Fruit fly (Drosophila melanogaster) whole organism, embryonic: ENCODE measurements around the gene Ctr1B.

Experiments
- Ada2b ChIP-seq: fragments of 200-800 bp; sonication (Bioruptor generic); IDR thresholded peaks from 2 replicates; pipeline ENCODE4 v1.3.6; 2022; ENCODE audit warnings: missing biosample characterization, missing genetic modification characterization
- CG11456 ChIP-seq: fragments of 200-800 bp; sonication (Bioruptor generic); IDR thresholded peaks from 3 replicates; pipeline ENCODE4 v1.3.6; 2022; ENCODE audit warnings: missing biosample characterization, missing genetic modification characterization
- CG11504 ChIP-seq: fragments of 200-800 bp; sonication (Bioruptor generic); optimal IDR thresholded peaks from 3 replicates; lab custom pipeline; 2019; ENCODE audit warnings: missing biosample characterization, mild to moderate bottlenecking, missing genetic modification characterization, moderate library complexity
- CG12299 ChIP-seq: fragments of 200-800 bp; sonication (Bioruptor generic); optimal IDR thresholded peaks from 2 replicates; lab custom pipeline; 2018; ENCODE audit warnings: missing biosample characterization, mild to moderate bottlenecking, missing genetic modification characterization
- CG12942 ChIP-seq: fragments of 200-800 bp; sonication (Bioruptor generic); optimal IDR thresholded peaks from 3 replicates; lab custom pipeline; 2016; ENCODE audit warnings: missing biosample characterization, missing genetic modification characterization
- CG31365 ChIP-seq: fragments of 200-800 bp; sonication (Bioruptor generic); optimal IDR thresholded peaks from 2 replicates; lab custom pipeline; 2018; ENCODE audit warnings: missing biosample characterization, mild to moderate bottlenecking, missing genetic modification characterization
- CG34224 ChIP-seq: fragments of 200-800 bp; sonication (Bioruptor generic); IDR thresholded peaks from 3 replicates; pipeline ENCODE4 v1.3.6; 2022; ENCODE audit warnings: missing biosample characterization, missing genetic modification characterization; ENCODE audit not compliant: partially characterized antibody
- CG4282 ChIP-seq: fragments of 200-800 bp; sonication (Bioruptor generic); optimal IDR thresholded peaks from 2 replicates; lab custom pipeline; 2016; ENCODE audit warnings: missing biosample characterization, missing genetic modification characterization
- CG4617 ChIP-seq: fragments of 200-800 bp; sonication (Bioruptor generic); optimal IDR thresholded peaks from 3 replicates; lab custom pipeline; 2016; ENCODE audit warnings: missing biosample characterization, missing genetic modification characterization, borderline replicate concordance
- CG6791 ChIP-seq: fragments of 200-800 bp; sonication (Bioruptor generic); IDR thresholded peaks from 3 replicates; pipeline ENCODE4 v1.3.6; 2022; ENCODE audit warnings: missing biosample characterization, missing genetic modification characterization; ENCODE audit not compliant: partially characterized antibody
- CG9215 ChIP-seq: fragments of 200-800 bp; sonication (Bioruptor generic); IDR thresholded peaks from 2 replicates; pipeline ENCODE4 v1.3.6; 2022; ENCODE audit warnings: missing biosample characterization, missing genetic modification characterization
- CG9797 ChIP-seq: fragments of 200-800 bp; sonication (Bioruptor generic); optimal IDR thresholded peaks from 3 replicates; lab custom pipeline; 2018; ENCODE audit warnings: missing biosample characterization, mild to moderate bottlenecking, missing genetic modification characterization
- CTCF ChIP-seq: fragments of 200-800 bp; sonication (Bioruptor generic); optimal IDR thresholded peaks from 2 replicates; lab custom pipeline; 2017; ENCODE audit warnings: missing biosample characterization, mild to moderate bottlenecking, missing genetic modification characterization, moderate library complexity
- Dbx ChIP-seq: fragments of 200-800 bp; sonication (Bioruptor generic); IDR thresholded peaks from 3 replicates; pipeline ENCODE4 v1.3.6; 2022; ENCODE audit warnings: missing biosample characterization, missing genetic modification characterization
- Dip3 ChIP-seq: fragments of 200-800 bp; sonication (Bioruptor generic); optimal IDR thresholded peaks from 3 replicates; lab custom pipeline; 2016; ENCODE audit warnings: missing biosample characterization, missing genetic modification characterization
- Dp ChIP-seq: fragments of 200-800 bp; sonication (Bioruptor generic); optimal IDR thresholded peaks from 2 replicates; lab custom pipeline; 2018; ENCODE audit warnings: missing biosample characterization, mild to moderate bottlenecking, missing genetic modification characterization, moderate library complexity
- Ets97D ChIP-seq: fragments of 200-800 bp; sonication (Bioruptor generic); optimal IDR thresholded peaks from 3 replicates; lab custom pipeline; 2016; ENCODE audit warnings: missing biosample characterization, missing genetic modification characterization
- GATAe ChIP-seq: fragments of 200-800 bp; sonication (Bioruptor generic); conservative IDR thresholded peaks from 2 replicates; pipeline ENCODE4 v1.3.6; 2022; ENCODE audit warnings: missing biosample characterization, missing genetic modification characterization
- Lhr ChIP-seq: fragments of 200-800 bp; sonication (Bioruptor generic); optimal IDR thresholded peaks from 3 replicates; lab custom pipeline; 2017; ENCODE audit warnings: mild to moderate bottlenecking, missing biosample characterization, missing genetic modification reagents, missing genetic modification characterization
- Meics ChIP-seq: fragments of 200-800 bp; sonication (Bioruptor generic); optimal IDR thresholded peaks from 2 replicates; lab custom pipeline; 2017; ENCODE audit warnings: missing biosample characterization, mild to moderate bottlenecking, missing genetic modification characterization
- Nf-YB ChIP-seq: fragments of 200-800 bp; sonication (Bioruptor generic); optimal IDR thresholded peaks from 3 replicates; lab custom pipeline; 2019; ENCODE audit warnings: missing biosample characterization, mild to moderate bottlenecking, missing genetic modification characterization, moderate library complexity
- Nf-YC ChIP-seq: fragments of 200-800 bp; optimal IDR thresholded peaks from 3 replicates; lab custom pipeline; 2019; ENCODE audit warnings: missing biosample characterization, mild to moderate bottlenecking, missing genetic modification characterization, moderate library complexity
- Optix ChIP-seq: fragments of 200-800 bp; sonication (Bioruptor generic); IDR thresholded peaks from 3 replicates; pipeline ENCODE4 v1.3.6; 2022; ENCODE audit warnings: missing biosample characterization, missing genetic modification characterization
- Rfx ChIP-seq: fragments of 200-800 bp; sonication (Bioruptor generic); IDR thresholded peaks from 2 replicates; pipeline ENCODE4 v1.3.6; 2022; ENCODE audit warnings: missing biosample characterization, missing genetic modification characterization
- Sin3A ChIP-seq: fragments of >200 bp; optimal IDR thresholded peaks from 2 replicates; lab custom pipeline; 2018
- Sry-β ChIP-seq: fragments of 200-800 bp; sonication (Bioruptor generic); optimal IDR thresholded peaks from 2 replicates; lab custom pipeline; 2018; ENCODE audit warnings: missing biosample characterization, mild to moderate bottlenecking, missing genetic modification characterization, moderate library complexity
- Stat92E ChIP-seq, 3 experiments: fragments of >200 bp in 2 of 3; fragments of 200-800 bp in 1 of 3; sonication (Bioruptor generic) in 1 of 3; optimal IDR thresholded peaks; 2 replicates each; lab custom pipeline; 2017 to 2019; ENCODE audit warnings: missing biosample characterization in 3 of 3, missing genetic modification characterization in 3 of 3, mild to moderate bottlenecking in 1 of 3, moderate library complexity in 1 of 3
- Xbp1 ChIP-seq: fragments of 200-800 bp; sonication (Bioruptor generic); optimal IDR thresholded peaks from 3 replicates; lab custom pipeline; 2016; ENCODE audit warnings: missing biosample characterization, mild to moderate bottlenecking, missing genetic modification characterization
- al ChIP-seq: fragments of 200-800 bp; sonication (Bioruptor generic); IDR thresholded peaks from 2 replicates; pipeline ENCODE4 v1.3.6; 2022; ENCODE audit warnings: missing biosample characterization, missing genetic modification characterization
- ato ChIP-seq: fragments of 200-800 bp; sonication (Bioruptor generic); IDR thresholded peaks from 2 replicates; pipeline ENCODE4 v1.3.6; 2022; ENCODE audit warnings: missing biosample characterization, missing genetic modification characterization; ENCODE audit not compliant: partially characterized antibody
- bigmax ChIP-seq: fragments of 200-800 bp; sonication (Bioruptor generic); optimal IDR thresholded peaks from 2 replicates; lab custom pipeline; 2018; ENCODE audit warnings: missing biosample characterization, mild to moderate bottlenecking, missing genetic modification characterization
- cad ChIP-seq: fragments of >200 bp; optimal IDR thresholded peaks from 2 replicates; lab custom pipeline; 2017; ENCODE audit warnings: missing biosample characterization, missing genetic modification characterization
- gfzf ChIP-seq: fragments of 200-800 bp; sonication (Bioruptor generic); optimal IDR thresholded peaks from 2 replicates; lab custom pipeline; 2016; ENCODE audit warnings: missing biosample characterization, mild to moderate bottlenecking, missing genetic modification characterization, moderate library complexity
- hb ChIP-seq: fragments of 200-800 bp; sonication (Bioruptor generic); IDR thresholded peaks from 3 replicates; pipeline ENCODE4 v1.3.6; 2022; ENCODE audit warnings: missing biosample characterization, missing genetic modification characterization; ENCODE audit not compliant: partially characterized antibody
- insv ChIP-seq, 2 experiments: fragments of 200-800 bp; sonication (Bioruptor generic); optimal IDR thresholded peaks; 3 replicates each; lab custom pipeline; 2016 to 2018; ENCODE audit warnings: missing biosample characterization in 2 of 2, missing genetic modification characterization in 2 of 2
- knrl ChIP-seq: fragments of 200-800 bp; sonication (Bioruptor generic); IDR thresholded peaks from 3 replicates; pipeline ENCODE4 v1.3.6; 2022; ENCODE audit warnings: missing biosample characterization, missing genetic modification characterization; ENCODE audit not compliant: partially characterized antibody
- nmo ChIP-seq: fragments of 200-800 bp; sonication (Bioruptor generic); optimal IDR thresholded peaks from 2 replicates; lab custom pipeline; 2018; ENCODE audit warnings: missing biosample characterization, mild to moderate bottlenecking, missing genetic modification characterization, moderate library complexity
- oc ChIP-seq: fragments of 200-800 bp; sonication (Bioruptor generic); optimal IDR thresholded peaks from 2 replicates; lab custom pipeline; 2018; ENCODE audit warnings: missing biosample characterization, mild to moderate bottlenecking, missing genetic modification characterization, moderate library complexity
- phol ChIP-seq: fragments of 200-800 bp; sonication (Bioruptor generic); optimal IDR thresholded peaks from 3 replicates; lab custom pipeline; 2018; ENCODE audit warnings: missing biosample characterization, mild to moderate bottlenecking, missing genetic modification characterization, moderate library complexity
- pros ChIP-seq: fragments of 200-800 bp; sonication (Bioruptor generic); optimal IDR thresholded peaks from 3 replicates; lab custom pipeline; 2019; ENCODE audit warnings: missing biosample characterization, mild to moderate bottlenecking, missing genetic modification characterization, moderate library complexity
- run ChIP-seq: fragments of 200-800 bp; sonication (Bioruptor generic); optimal IDR thresholded peaks from 3 replicates; lab custom pipeline; 2018; ENCODE audit warnings: missing biosample characterization, mild to moderate bottlenecking, missing genetic modification characterization
- schlank ChIP-seq: fragments of 200-800 bp; sonication (Bioruptor generic); optimal IDR thresholded peaks from 2 replicates; lab custom pipeline; 2018; ENCODE audit warnings: missing biosample characterization, mild to moderate bottlenecking, missing genetic modification characterization
- slbo ChIP-seq: fragments of 200-800 bp; sonication (Bioruptor generic); IDR thresholded peaks from 2 replicates; pipeline ENCODE4 v1.3.6; 2022; ENCODE audit warnings: missing biosample characterization, missing genetic modification characterization
- sug ChIP-seq: fragments of 200-800 bp; optimal IDR thresholded peaks from 2 replicates; lab custom pipeline; 2019; ENCODE audit warnings: missing biosample characterization, mild to moderate bottlenecking, missing genetic modification characterization, moderate library complexity
- tgo ChIP-seq: fragments of 200-800 bp; sonication (Bioruptor generic); IDR thresholded peaks from 3 replicates; pipeline ENCODE4 v1.3.6; 2022; ENCODE audit warnings: missing biosample characterization, missing genetic modification characterization
- trem ChIP-seq: fragments of 200-800 bp; optimal IDR thresholded peaks from 3 replicates; lab custom pipeline; 2019; ENCODE audit warnings: missing biosample characterization, mild to moderate bottlenecking, missing genetic modification characterization, moderate library complexity
- wek ChIP-seq: fragments of 200-800 bp; sonication (Bioruptor generic); optimal IDR thresholded peaks from 3 replicates; lab custom pipeline; 2018; ENCODE audit warnings: missing biosample characterization, mild to moderate bottlenecking, missing genetic modification characterization, moderate library complexity
- zf30C ChIP-seq: fragments of 200-800 bp; sonication (Bioruptor generic); optimal IDR thresholded peaks from 3 replicates; lab custom pipeline; 2018; ENCODE audit warnings: missing biosample characterization, mild to moderate bottlenecking, missing genetic modification characterization

Ctr1B gene

DNA sequence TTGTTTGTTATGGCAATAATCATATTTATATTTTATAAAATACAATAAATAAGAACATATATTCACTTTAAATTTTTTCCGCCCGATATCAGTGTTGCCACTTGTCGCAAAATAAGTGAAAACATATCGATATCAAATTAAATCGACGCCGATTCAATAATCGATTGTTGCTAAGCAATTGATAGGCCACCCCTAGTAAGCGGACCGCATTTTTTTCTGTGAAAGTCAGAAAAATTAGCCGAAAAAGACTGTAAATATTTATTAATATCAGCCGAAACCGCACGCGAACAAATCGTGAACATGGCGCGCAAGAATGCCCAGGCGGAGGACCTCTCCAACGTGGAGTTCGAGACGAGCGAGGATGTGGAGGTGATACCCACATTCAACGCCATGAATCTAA lies 4.4 kb upstream of the Ctr1B start, which contains the start of gene CG7483 (continued):
- TF ChIP-seq CG12299 (tag; lab: Kevin White, UChicago): no peak
- peak; percentile 61; the same call in 1 of the 3 replicates for TF ChIP-seq hb (GFP tag; lab: Robert Waterston, UW)
- TF ChIP-seq al (GFP tag; lab: Robert Waterston, UW): no peak
- peak in 1 of 2 experiments; percentile 30 for TF ChIP-seq insv (GFP tag; optimal IDR thresholded peaks at IDR 0.05; lab: Kevin White, UChicago)
- no peak for TF ChIP-seq Meics (GFP tag; lab: Kevin White, UChicago)
- TF ChIP-seq Dip3 (GFP tag; lab: Kevin White, UChicago): no peak
- peak; percentile 19 for TF ChIP-seq sug (tag; lab: Kevin White, UChicago)
- no peak for TF ChIP-seq CG9215 (GFP tag; lab: Robert Waterston, UW)
- no peak for TF ChIP-seq CG4282
- TF ChIP-seq CG11504: peak; percentile 86
- TF ChIP-seq ato (GFP tag; lab: Robert Waterston, UW): peak; percentile 90
- TF ChIP-seq Ada2b (GFP tag; lab: Robert Waterston, UW): no peak
- TF ChIP-seq cad (GFP tag; lab: Kevin White, UChicago): no peak
- TF ChIP-seq CG6791 (GFP tag; lab: Robert Waterston, UW): peak; percentile 90
- TF ChIP-seq Dp (GFP tag; lab: Kevin White, UChicago): peak; percentile 96
- TF ChIP-seq bigmax: no peak
- no peak for TF ChIP-seq tgo (GFP tag; lab: Robert Waterston, UW)
- no peak for TF ChIP-seq Optix (GFP tag; lab: Robert Waterston, UW)
- TF ChIP-seq pros (GFP tag; lab: Kevin White, UChicago): no peak
- peak in 1 of 3 experiments; percentile 43 for TF ChIP-seq Stat92E (GFP tag; optimal IDR thresholded peaks at IDR 0.05; lab: Kevin White, UChicago)

DNA sequence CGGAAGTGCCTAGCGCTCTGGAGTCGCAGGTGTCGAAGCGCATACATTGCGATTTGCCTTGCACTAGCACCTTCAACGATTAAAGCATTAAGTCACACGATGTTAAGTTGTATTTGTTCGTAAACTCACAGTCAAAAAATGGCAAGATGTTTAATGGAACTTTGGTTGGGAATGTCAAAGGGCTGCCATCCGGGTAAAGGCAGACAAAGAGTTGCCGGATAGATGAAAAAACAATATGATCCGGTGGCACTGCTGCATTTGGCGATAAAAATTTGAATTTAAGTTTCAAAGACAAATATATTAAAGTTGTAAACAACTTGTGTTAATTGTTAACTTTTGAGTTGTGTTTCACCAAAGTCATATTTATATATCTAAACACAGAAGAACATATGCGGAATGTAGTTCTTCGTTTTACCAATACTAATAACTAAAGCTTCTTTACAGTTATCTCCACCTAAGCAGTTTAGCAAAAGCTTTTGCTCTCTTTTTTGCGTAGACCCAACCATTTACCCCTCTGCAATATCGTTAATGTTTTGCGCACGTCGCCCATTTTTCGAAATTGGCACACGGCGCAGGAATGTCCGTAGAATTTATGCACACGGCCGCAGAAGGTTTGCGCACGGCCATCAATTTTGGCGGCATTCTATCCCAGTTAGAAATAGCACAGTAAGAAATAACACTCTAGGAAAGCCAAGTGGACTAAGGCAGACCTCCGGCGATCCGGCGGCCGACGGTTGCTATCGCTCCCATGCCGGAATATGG lies 887 bp upstream of the Ctr1B start, which contains the start of gene Coq2:
Coq2 (minus strand) TSS at position 200 of the 762 bp plus-strand sequence.
- TF ChIP-seq phol (tag; lab: Kevin White, UChicago): peak; percentile 25
- TF ChIP-seq trem (tag; lab: Kevin White, UChicago): peak; percentile 86
- peak; percentile 53 for TF ChIP-seq CTCF (GFP tag; lab: Kevin White, UChicago)
- TF ChIP-seq knrl: peak; percentile 28; the same call in 1 of the 3 replicates
- peak; percentile 59 for TF ChIP-seq Nf-YC (tag; lab: Kevin White, UChicago)
- TF ChIP-seq CG4617 (GFP tag; lab: Kevin White, UChicago): peak; percentile 65
- peak; percentile 30 for TF ChIP-seq CG31365
- no peak for TF ChIP-seq Sry-β (GFP tag; lab: Kevin White, UChicago)
- no peak for TF ChIP-seq schlank (tag; lab: Kevin White, UChicago)
- no peak for TF ChIP-seq run (tag; lab: Kevin White, UChicago)
- peak; percentile 24; the same call in 1 of the 2 replicates for TF ChIP-seq GATAe (GFP tag; lab: Robert Waterston, UW)
- TF ChIP-seq CG12942 (GFP tag; lab: Kevin White, UChicago): no peak
- 0 out of 3 replicates have a peak, but pooled peaks have one; percentile 8 for TF ChIP-seq CG34224 (GFP tag; lab: Robert Waterston, UW)
- peak; percentile 12 for TF ChIP-seq nmo (GFP tag; lab: Kevin White, UChicago)
- peak; percentile 93 for TF ChIP-seq Dp (GFP tag; lab: Kevin White, UChicago)
- TF ChIP-seq Ets97D (GFP tag; lab: Kevin White, UChicago): peak; percentile 42
- peak; percentile 13 for TF ChIP-seq gfzf
- 0 out of 2 replicates have a peak, but pooled peaks have one; percentile 32 for TF ChIP-seq Rfx (GFP tag; lab: Robert Waterston, UW)
- 0 out of 3 replicates have a peak, but pooled peaks have one; percentile 13 for TF ChIP-seq Dbx (GFP tag; lab: Robert Waterston, UW)
- peak; percentile 14 for TF ChIP-seq Nf-YB (GFP tag; lab: Kevin White, UChicago)
- TF ChIP-seq wek (GFP tag; lab: Kevin White, UChicago): no peak
- TF ChIP-seq Sin3A: peak; percentile 8
- no peak for TF ChIP-seq zf30C
- no peak for TF ChIP-seq oc (tag; lab: Kevin White, UChicago)
- TF ChIP-seq Lhr (GFP tag; lab: Kevin White, UChicago): peak; percentile 88
- peak; percentile 25; the same call in 1 of the 2 replicates for TF ChIP-seq slbo (GFP tag; lab: Robert Waterston, UW)
- TF ChIP-seq CG9797 (GFP tag; lab: Kevin White, UChicago): peak; percentile 16
- no peak for TF ChIP-seq CG11456 (GFP tag; lab: Robert Waterston, UW)
- peak; percentile 2 for TF ChIP-seq Xbp1 (GFP tag; lab: Kevin White, UChicago)
